Fruit fly (Drosophila melanogaster) whole organism, prepupa: Measurements from ENCODE around the gene CG18418.

Experiments
- Blimp-1 ChIP-seq: fragments of 200-800 bp; sonication (Bioruptor generic); optimal IDR thresholded peaks from 3 replicates; lab custom pipeline; 2017; ENCODE audit warnings: missing biosample characterization, missing genetic modification characterization, mild to moderate bottlenecking, moderate library complexity, missing genetic modification reagents
- CG11294 ChIP-seq: fragments of 200-800 bp; sonication (Bioruptor generic); IDR thresholded peaks from 2 replicates; pipeline ENCODE4 v1.3.6; 2022; ENCODE audit warnings: missing biosample characterization, missing genetic modification characterization
- CG15336 ChIP-seq: fragments of 200-800 bp; sonication (Bioruptor generic); IDR thresholded peaks from 2 replicates; pipeline ENCODE4 v1.3.6; 2022; ENCODE audit warnings: missing biosample characterization, missing genetic modification characterization
- CG16779 ChIP-seq: fragments of 200-800 bp; sonication (Bioruptor generic); optimal IDR thresholded peaks from 3 replicates; lab custom pipeline; 2017; ENCODE audit warnings: missing biosample characterization, mild to moderate bottlenecking, missing genetic modification characterization
- CG3032 ChIP-seq: fragments of 200-800 bp; optimal IDR thresholded peaks from 2 replicates; lab custom pipeline; 2019; ENCODE audit warnings: missing biosample characterization, mild to moderate bottlenecking, missing genetic modification characterization, moderate library complexity
- CG31627 ChIP-seq: fragments of 200-800 bp; sonication (Bioruptor generic); optimal IDR thresholded peaks from 3 replicates; lab custom pipeline; 2016; ENCODE audit warnings: missing biosample characterization, missing genetic modification characterization
- CG34406 ChIP-seq: fragments of 200-800 bp; sonication (Bioruptor generic); optimal IDR thresholded peaks from 3 replicates; lab custom pipeline; 2016; ENCODE audit warnings: missing biosample characterization, missing genetic modification characterization
- CG3919 ChIP-seq: fragments of 200-800 bp; sonication (Bioruptor generic); optimal IDR thresholded peaks from 3 replicates; lab custom pipeline; 2016; ENCODE audit warnings: missing biosample characterization, missing genetic modification characterization
- CG4318 ChIP-seq: fragments of 200-800 bp; sonication (Bioruptor generic); optimal IDR thresholded peaks from 3 replicates; lab custom pipeline; 2017; ENCODE audit warnings: missing biosample characterization, mild to moderate bottlenecking, missing genetic modification characterization
- CG6163 ChIP-seq: fragments of 200-800 bp; sonication (Bioruptor generic); IDR thresholded peaks from 3 replicates; pipeline ENCODE4 v1.3.6; 2022; ENCODE audit warnings: missing biosample characterization, missing genetic modification characterization
- CG6276 ChIP-seq: fragments of 200-800 bp; sonication (Bioruptor generic); optimal IDR thresholded peaks from 2 replicates; lab custom pipeline; 2017; ENCODE audit warnings: missing biosample characterization, mild to moderate bottlenecking, missing genetic modification characterization
- CG6792 ChIP-seq: fragments of 200-800 bp; sonication (Bioruptor generic); optimal IDR thresholded peaks from 3 replicates; lab custom pipeline; 2016; ENCODE audit warnings: missing biosample characterization, missing genetic modification characterization
- CG6808 ChIP-seq: fragments of 200-800 bp; sonication (Bioruptor generic); optimal IDR thresholded peaks from 3 replicates; lab custom pipeline; 2017; ENCODE audit warnings: missing biosample characterization, missing genetic modification characterization, mild to moderate bottlenecking, moderate library complexity, missing genetic modification reagents
- CG7368 ChIP-seq: fragments of 200-800 bp; sonication (Bioruptor generic); optimal IDR thresholded peaks from 3 replicates; lab custom pipeline; 2016; ENCODE audit warnings: missing biosample characterization, missing genetic modification characterization
- CG8632 ChIP-seq: fragments of 200-800 bp; sonication (Bioruptor generic); optimal IDR thresholded peaks from 3 replicates; lab custom pipeline; 2016; ENCODE audit warnings: missing biosample characterization, missing genetic modification characterization
- Eip78C ChIP-seq: fragments of 200-800 bp; sonication (Bioruptor generic); peaks from one replicate; lab custom pipeline; 2016; ENCODE audit warnings: missing biosample characterization, missing genetic modification characterization
- Gug ChIP-seq: fragments of 200-800 bp; sonication (Bioruptor generic); IDR thresholded peaks from 2 replicates; pipeline ENCODE4 v1.3.6; 2022; ENCODE audit warnings: missing biosample characterization, missing genetic modification characterization
- Hr38 ChIP-seq: sonication (Bioruptor generic); optimal IDR thresholded peaks from 2 replicates; lab custom pipeline; 2016; ENCODE audit warnings: missing biosample characterization, missing genetic modification characterization
- Hr4 ChIP-seq: fragments of 200-800 bp; sonication (Bioruptor generic); optimal IDR thresholded peaks from 3 replicates; lab custom pipeline; 2016; ENCODE audit warnings: missing biosample characterization, missing genetic modification characterization
- Met ChIP-seq: fragments of 200-800 bp; sonication (Bioruptor generic); optimal IDR thresholded peaks from 3 replicates; lab custom pipeline; 2016; ENCODE audit warnings: missing biosample characterization, missing genetic modification characterization
- OdsH ChIP-seq: fragments of 200-800 bp; sonication (Bioruptor generic); optimal IDR thresholded peaks from 3 replicates; lab custom pipeline; 2016; ENCODE audit warnings: missing biosample characterization, missing genetic modification characterization
- Smox ChIP-seq: fragments of 200-800 bp; sonication (Bioruptor generic); optimal IDR thresholded peaks from 3 replicates; lab custom pipeline; 2016; ENCODE audit warnings: missing biosample characterization, missing genetic modification characterization
- Sox102F ChIP-seq: fragments of 200-800 bp; sonication (Bioruptor generic); optimal IDR thresholded peaks from 2 replicates; lab custom pipeline; 2016; ENCODE audit warnings: missing biosample characterization, mild to moderate bottlenecking, missing genetic modification characterization
- Sox14 ChIP-seq: fragments of 200-800 bp; sonication (Bioruptor generic); optimal IDR thresholded peaks from 3 replicates; lab custom pipeline; 2016; ENCODE audit warnings: missing biosample characterization, missing genetic modification characterization
- Sox15 ChIP-seq: fragments of 200-800 bp; sonication (Bioruptor generic); optimal IDR thresholded peaks from 3 replicates; lab custom pipeline; 2016; ENCODE audit warnings: missing biosample characterization, missing genetic modification characterization
- acj6 ChIP-seq: fragments of 200-800 bp; sonication (Bioruptor generic); optimal IDR thresholded peaks from 3 replicates; lab custom pipeline; 2016; ENCODE audit warnings: missing biosample characterization, missing genetic modification characterization
- cyc ChIP-seq: fragments of 200-800 bp; sonication (Bioruptor generic); optimal IDR thresholded peaks from 3 replicates; lab custom pipeline; 2016; ENCODE audit warnings: missing biosample characterization, missing genetic modification characterization
- dac ChIP-seq: fragments of 200-800 bp; sonication (Bioruptor generic); optimal IDR thresholded peaks from 2 replicates; lab custom pipeline; 2017; ENCODE audit warnings: missing biosample characterization, mild to moderate bottlenecking, missing genetic modification characterization
- dsx ChIP-seq: fragments of 200-800 bp; optimal IDR thresholded peaks from 3 replicates; lab custom pipeline; 2019; ENCODE audit warnings: missing biosample characterization, mild to moderate bottlenecking, missing genetic modification characterization, moderate library complexity; ENCODE audit not compliant: poor library complexity, severe bottlenecking
- eg ChIP-seq: fragments of 200-800 bp; sonication (Bioruptor generic); IDR thresholded peaks from 3 replicates; pipeline ENCODE4 v1.3.6; 2022; ENCODE audit warnings: missing biosample characterization, missing genetic modification characterization
- esn ChIP-seq: fragments of 200-800 bp; sonication (Bioruptor generic); optimal IDR thresholded peaks from 2 replicates; lab custom pipeline; 2016; ENCODE audit warnings: missing biosample characterization, mild to moderate bottlenecking, missing genetic modification characterization, moderate library complexity
- fd59A ChIP-seq: fragments of 200-800 bp; sonication (Bioruptor generic); optimal IDR thresholded peaks from 2 replicates; lab custom pipeline; 2017; ENCODE audit warnings: missing biosample characterization, mild to moderate bottlenecking, missing genetic modification characterization, missing genetic modification reagents
- fd85E ChIP-seq: fragments of 200-800 bp; sonication (Bioruptor generic); optimal IDR thresholded peaks from 3 replicates; lab custom pipeline; 2016; ENCODE audit warnings: missing biosample characterization, missing genetic modification characterization
- fkh ChIP-seq: fragments of 200-800 bp; sonication (Bioruptor generic); optimal IDR thresholded peaks from 3 replicates; lab custom pipeline; 2017; ENCODE audit warnings: missing biosample characterization, mild to moderate bottlenecking, missing genetic modification characterization, moderate library complexity
- lz ChIP-seq: fragments of 200-800 bp; sonication (Bioruptor generic); optimal IDR thresholded peaks from 3 replicates; lab custom pipeline; 2016; ENCODE audit warnings: missing biosample characterization, missing genetic modification characterization
- pdm3 ChIP-seq: fragments of 200-800 bp; sonication (Bioruptor generic); optimal IDR thresholded peaks from 3 replicates; lab custom pipeline; 2016; ENCODE audit warnings: missing biosample characterization, missing genetic modification characterization
- salr ChIP-seq, 2 experiments: fragments of 200-800 bp; sonication (Bioruptor generic); optimal IDR thresholded peaks; 3 replicates each; lab custom pipeline; 2016 to 2018; ENCODE audit warnings: missing biosample characterization in 2 of 2, missing genetic modification characterization in 2 of 2, mild to moderate bottlenecking in 1 of 2
- svp ChIP-seq: fragments of 200-800 bp; sonication (Bioruptor generic); peaks from one replicate; lab custom pipeline; 2016; ENCODE audit warnings: missing biosample characterization, missing genetic modification characterization
- topi ChIP-seq: fragments of 200-800 bp; sonication (Bioruptor generic); optimal IDR thresholded peaks from 3 replicates; lab custom pipeline; 2016; ENCODE audit warnings: missing biosample characterization, missing genetic modification characterization
- vri ChIP-seq: fragments of 200-800 bp; sonication (Bioruptor generic); optimal IDR thresholded peaks from 3 replicates; lab custom pipeline; 2016; ENCODE audit warnings: missing biosample characterization, mild to moderate bottlenecking, missing genetic modification characterization

Gene CG18418

DNA sequence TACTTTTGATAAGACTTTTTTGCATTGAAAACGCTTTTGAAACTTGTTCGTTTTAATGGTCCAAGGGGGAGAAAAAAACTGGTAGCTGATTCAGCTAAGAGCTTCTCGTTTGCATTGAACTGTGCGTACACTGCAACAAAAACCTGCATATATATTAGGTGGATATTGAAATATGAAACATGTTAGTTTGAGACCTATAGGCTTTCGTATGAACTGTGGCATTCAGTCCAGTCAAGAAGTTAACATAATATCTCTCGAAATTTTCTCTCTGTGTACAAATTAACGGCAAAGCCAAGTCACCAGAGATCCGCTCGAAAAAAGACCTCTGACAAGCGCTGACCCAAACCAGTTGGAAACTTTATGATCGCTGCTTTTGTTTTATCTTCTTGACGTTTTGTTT lies 8.2 kb upstream of the CG18418 start (continued):
- TF ChIP-seq fd59A (GFP tag; lab: Kevin White, UChicago) = peak; percentile 73
- peak; percentile 91 for TF ChIP-seq OdsH (GFP tag; lab: Kevin White, UChicago)
- TF ChIP-seq Blimp-1 (GFP tag; lab: Kevin White, UChicago) = peak; percentile 64
- TF ChIP-seq fd85E = peak; percentile 77
- peak; percentile 87 for TF ChIP-seq esn
- peak; percentile 64 for TF ChIP-seq CG11294 (GFP tag; lab: Robert Waterston, UW)
- TF ChIP-seq Sox14 (GFP tag; lab: Kevin White, UChicago) = peak; percentile 87
- TF ChIP-seq CG16779 (tag; lab: Kevin White, UChicago) = peak; percentile 36
- peak; percentile 89 for TF ChIP-seq CG15336
- TF ChIP-seq cyc (GFP tag; lab: Kevin White, UChicago) = peak; percentile 94
- peak; percentile 85 for TF ChIP-seq Eip78C (GFP tag; lab: Kevin White, UChicago)
- peak; percentile 64 for TF ChIP-seq CG3032
- peak; percentile 95 for TF ChIP-seq CG6163
- TF ChIP-seq CG6792 (GFP tag; lab: Kevin White, UChicago) = peak; percentile 86
- TF ChIP-seq CG6808 (GFP tag; lab: Kevin White, UChicago) = peak; percentile 73
- peak; percentile 87 for TF ChIP-seq CG34406 (GFP tag; lab: Kevin White, UChicago)
- TF ChIP-seq CG4318 (GFP tag; lab: Kevin White, UChicago) = peak; percentile 77
- peak; percentile 85 for TF ChIP-seq Sox15 (GFP tag; lab: Kevin White, UChicago)
- TF ChIP-seq topi = peak; percentile 93
- TF ChIP-seq fkh = no peak
- no peak for TF ChIP-seq Hr38
- TF ChIP-seq dac (GFP tag; lab: Kevin White, UChicago) = peak; percentile 65
- TF ChIP-seq CG31627 (GFP tag; lab: Kevin White, UChicago) = peak; percentile 94
- peak; percentile 87 for TF ChIP-seq CG6276 (GFP tag; lab: Kevin White, UChicago)
- peak; percentile 67 to 68 for TF ChIP-seq salr (GFP tag; optimal IDR thresholded peaks at IDR 0.05; lab: Kevin White, UChicago)
- peak; percentile 70 for TF ChIP-seq svp (GFP tag; lab: Kevin White, UChicago)
- TF ChIP-seq Met (GFP tag; lab: Kevin White, UChicago) = peak; percentile 89
- TF ChIP-seq CG3919 (GFP tag; lab: Kevin White, UChicago) = peak; percentile 95
- TF ChIP-seq Hr4 (GFP tag; lab: Kevin White, UChicago) = peak; percentile 91
- peak; percentile 92 for TF ChIP-seq acj6 (GFP tag; lab: Kevin White, UChicago)
- no peak for TF ChIP-seq dsx (GFP tag; lab: Kevin White, UChicago)
- TF ChIP-seq pdm3 (GFP tag; lab: Kevin White, UChicago) = peak; percentile 91
- peak; percentile 89 for TF ChIP-seq CG8632 (GFP tag; lab: Kevin White, UChicago)
- peak; percentile 86 for TF ChIP-seq CG7368 (GFP tag; lab: Kevin White, UChicago)
- peak; percentile 69 for TF ChIP-seq vri (GFP tag; lab: Kevin White, UChicago)
- TF ChIP-seq lz = peak; percentile 82
- TF ChIP-seq Sox102F = peak; percentile 90
- TF ChIP-seq Gug (GFP tag; lab: Robert Waterston, UW) = peak; percentile 68

DNA sequence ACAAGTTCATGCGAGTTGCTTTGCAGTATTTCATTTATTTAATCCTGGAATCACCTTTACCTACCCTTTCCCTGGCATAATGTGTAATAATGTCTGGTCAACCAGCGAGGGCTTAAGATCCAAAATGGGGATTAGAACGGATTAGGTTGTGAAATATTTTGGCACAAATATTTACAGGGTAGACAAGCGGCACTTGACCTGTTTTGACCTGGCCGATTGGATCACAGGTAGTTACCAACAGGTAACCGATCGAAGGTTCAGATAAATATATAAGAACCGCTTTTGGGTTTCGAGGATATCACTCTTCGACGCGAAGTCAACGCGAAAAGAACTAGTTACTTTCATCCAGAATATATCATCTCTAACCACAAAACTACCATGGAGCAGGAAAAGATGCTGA lies 7.4 kb upstream of the CG18418 start, which contains the start of gene CG13713:
TSS of gene CG13713 (plus strand) at position 301 of the 400 bp plus-strand sequence.
- TF ChIP-seq Met (GFP tag; lab: Kevin White, UChicago) = no peak

DNA sequence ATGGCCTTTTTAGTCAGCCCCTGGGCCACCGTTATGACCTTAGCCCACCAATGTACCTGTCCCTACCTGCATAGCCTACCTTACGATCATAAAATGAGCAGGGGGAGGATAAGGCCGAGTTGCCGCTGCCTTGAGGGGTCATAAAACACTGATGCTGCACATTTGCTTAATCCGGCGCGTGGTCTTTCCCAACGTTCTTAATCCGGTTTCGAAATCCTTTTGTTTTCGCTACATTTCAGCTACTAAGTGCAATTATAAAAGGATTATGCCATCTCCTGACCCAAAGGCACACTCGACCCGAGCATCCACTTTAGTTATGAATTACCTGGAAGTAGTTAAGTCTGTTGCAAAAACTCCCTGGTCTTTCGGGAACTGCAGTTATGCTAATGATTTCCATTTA lies 6.5 kb upstream of the CG18418 start:
- TF ChIP-seq Smox (GFP tag; lab: Kevin White, UChicago) (no peak), eg (GFP tag; lab: Robert Waterston, UW) (no peak)
